Worm (Caenorhabditis elegans): ENCODE results near the gene atfs-1.

- TF ChIP-seq ceh-24 (tag; optimal IDR thresholded peaks at IDR 0.05): no peak
- TF ChIP-seq sox-4 (tag; optimal IDR thresholded peaks at IDR 0.05): no peak
- TF ChIP-seq fkh-10 (GFP tag; optimal IDR thresholded peaks at IDR 0.05): no peak
- no peak for TF ChIP-seq madf-2 (tag; optimal IDR thresholded peaks at IDR 0.05)
- no peak for TF ChIP-seq zip-5 (tag; optimal IDR thresholded peaks at IDR 0.05)
- TF ChIP-seq ceh-19 (GFP tag; optimal IDR thresholded peaks at IDR 0.05): no peak
- TF ChIP-seq eyg-1 (tag; optimal IDR thresholded peaks at IDR 0.05): no peak
Measured at ce11 chrV:14231656-14232055, 38.2 kb downstream of the atfs-1 start.
